Worm (Caenorhabditis elegans) whole organism, L1 larva: Measurements from ENCODE around the gene sel-11.
A peak's percentile ranks its signal among the peaks of the same experiment; 100 is the strongest.

Experiments used
- C16A3.4 ChIP-seq: fragments of 150-350 bp; optimal IDR thresholded peaks from 2 replicates; lab custom pipeline; 2014; ENCODE audit warnings: missing biosample characterization, missing genetic modification characterization
- C34B4.2 ChIP-seq: sonication (generic microtip); optimal IDR thresholded peaks from 2 replicates; lab custom pipeline; 2017; ENCODE audit warnings: mild to moderate bottlenecking, missing genetic modification characterization, missing compliant biosample characterization
- F16B12.6 ChIP-seq: fragments of 150-350 bp; optimal IDR thresholded peaks from 2 replicates; lab custom pipeline; 2014; ENCODE audit warnings: missing biosample characterization, missing genetic modification characterization
- Y116A8C.19 ChIP-seq: sonication (generic microtip); optimal IDR thresholded peaks from 2 replicates; lab custom pipeline; 2016; ENCODE audit warnings: missing compliant biosample characterization, missing genetic modification characterization, borderline replicate concordance
- alr-1 ChIP-seq: fragments of 200-800 bp; sonication (Bioruptor generic); optimal IDR thresholded peaks from 2 replicates; lab custom pipeline; 2018; ENCODE audit warnings: borderline replicate concordance, mild to moderate bottlenecking, missing genetic modification characterization, missing compliant biosample characterization
- aly-2 ChIP-seq: fragments of 150-350 bp; optimal IDR thresholded peaks from 2 replicates; lab custom pipeline; 2014; ENCODE audit warnings: missing biosample characterization, missing genetic modification characterization
- blmp-1 ChIP-seq: fragments of 150-350 bp; optimal IDR thresholded peaks from 2 replicates; lab custom pipeline; 2014; ENCODE audit warnings: missing biosample characterization, missing genetic modification characterization
- ceh-63 ChIP-seq: fragments of 200-800 bp; sonication (Bioruptor generic); optimal IDR thresholded peaks from 2 replicates; lab custom pipeline; 2018; ENCODE audit warnings: mild to moderate bottlenecking, missing genetic modification characterization, missing compliant biosample characterization
- ceh-8 ChIP-seq: fragments of 200-800 bp; sonication (Bioruptor generic); optimal IDR thresholded peaks from 2 replicates; lab custom pipeline; 2018; ENCODE audit warnings: mild to moderate bottlenecking, missing genetic modification characterization, moderate library complexity, missing compliant biosample characterization
- ceh-88 ChIP-seq: fragments of 200-800 bp; sonication (Bioruptor generic); IDR thresholded peaks from 2 replicates; pipeline ENCODE4 v1.3.6; 2022; ENCODE audit warnings: missing genetic modification characterization, missing compliant biosample characterization
- ces-1 ChIP-seq: fragments of 150-350 bp; optimal IDR thresholded peaks from 2 replicates; lab custom pipeline; 2014; ENCODE audit warnings: missing biosample characterization, missing genetic modification reagents, missing genetic modification characterization
- efl-1 ChIP-seq, 4 experiments: fragments of 150-350 bp; optimal IDR thresholded peaks in 3 of 4; peaks in 1 of 4; 1 replicate in 1 of 4; 2 replicates in 3 of 4; lab custom pipeline; 2014; ENCODE audit warnings: missing biosample characterization in 2 of 4, missing genetic modification characterization in 2 of 4, missing genetic modification reagents in 2 of 4
- efl-3 ChIP-seq: fragments of 200-800 bp; sonication (Bioruptor generic); optimal IDR thresholded peaks from 2 replicates; lab custom pipeline; 2018; ENCODE audit warnings: mild to moderate bottlenecking, missing genetic modification characterization, missing compliant biosample characterization
- egl-13 ChIP-seq: sonication (generic microtip); optimal IDR thresholded peaks from 2 replicates; lab custom pipeline; 2016; ENCODE audit warnings: missing genotype, missing genetic modification reagents, missing genetic modification characterization, missing compliant biosample characterization
- egl-27 ChIP-seq, 2 experiments: fragments of 150-350 bp in 1 of 2; sonication (generic microtip); optimal IDR thresholded peaks; 3 replicates each; lab custom pipeline; 2017 to 2018; ENCODE audit warnings: missing biosample characterization in 2 of 2, missing genetic modification characterization in 2 of 2, missing genetic modification reagents in 2 of 2
- elt-2 ChIP-seq: sonication (generic microtip); optimal IDR thresholded peaks from 2 replicates; lab custom pipeline; 2016; ENCODE audit warnings: missing genetic modification characterization, mild to moderate bottlenecking, inconsistent platforms, missing compliant biosample characterization, missing genetic modification reagents
- elt-3 ChIP-seq, 6 experiments: fragments of 150-350 bp in 1 of 6; sonication (generic microtip); optimal IDR thresholded peaks; 2 replicates each; lab custom pipeline; 2017 to 2018; ENCODE audit warnings: missing biosample characterization in 6 of 6, missing genetic modification characterization in 6 of 6, inconsistent platforms in 1 of 6
- ets-5 ChIP-seq: fragments of 200-800 bp; sonication (Bioruptor generic); IDR thresholded peaks from 2 replicates; pipeline ENCODE4 v1.3.6; 2022; ENCODE audit warnings: missing genetic modification characterization, missing compliant biosample characterization
- fkh-10 ChIP-seq: sonication (generic microtip); optimal IDR thresholded peaks from 2 replicates; lab custom pipeline; 2017; ENCODE audit warnings: missing biosample characterization, missing genetic modification reagents, missing genetic modification characterization
- fkh-8 ChIP-seq: sonication (generic microtip); optimal IDR thresholded peaks from 2 replicates; lab custom pipeline; 2016; ENCODE audit warnings: mild to moderate bottlenecking, missing genetic modification characterization, missing compliant biosample characterization
- grh-1 ChIP-seq: fragments of 200-800 bp; sonication (Bioruptor generic); IDR thresholded peaks from 2 replicates; pipeline ENCODE4 v1.3.6; 2022; ENCODE audit warnings: missing genetic modification reagents, missing genetic modification characterization, missing compliant biosample characterization
- hlh-4 ChIP-seq: sonication (generic microtip); optimal IDR thresholded peaks from 2 replicates; lab custom pipeline; 2016; ENCODE audit warnings: mild to moderate bottlenecking, missing genetic modification characterization, missing compliant biosample characterization
- irx-1 ChIP-seq: sonication (generic microtip); optimal IDR thresholded peaks from 2 replicates; lab custom pipeline; 2016; ENCODE audit warnings: missing genetic modification characterization, missing compliant biosample characterization
- isw-1 ChIP-seq: fragments of 200-800 bp; sonication (Bioruptor generic); IDR thresholded peaks from 2 replicates; pipeline ENCODE4 v1.3.6; 2022; ENCODE audit warnings: missing genetic modification characterization, missing compliant biosample characterization
- jun-1 ChIP-seq: fragments of 150-350 bp; optimal IDR thresholded peaks from 2 replicates; lab custom pipeline; 2014; ENCODE audit warnings: missing biosample characterization, missing genetic modification reagents, missing genetic modification characterization
- lin-13 ChIP-seq: fragments of 150-350 bp; optimal IDR thresholded peaks from 2 replicates; lab custom pipeline; 2014; ENCODE audit warnings: missing biosample characterization, missing genetic modification reagents, missing genetic modification characterization
- lin-15B ChIP-seq: fragments of 150-350 bp; sonication (generic microtip); optimal IDR thresholded peaks from 3 replicates; lab custom pipeline; 2014; ENCODE audit warnings: missing biosample characterization, missing genetic modification characterization
- lir-3 ChIP-seq: sonication (generic microtip); optimal IDR thresholded peaks from 2 replicates; lab custom pipeline; 2016; ENCODE audit warnings: mild to moderate bottlenecking, missing genetic modification characterization, moderate library complexity, missing compliant biosample characterization; ENCODE audit not compliant: poor library complexity
- mab-9 ChIP-seq: fragments of 200-800 bp; sonication (Bioruptor generic); IDR thresholded peaks from 2 replicates; pipeline ENCODE4 v1.3.6; 2022; ENCODE audit warnings: missing genetic modification reagents, missing genetic modification characterization, missing compliant biosample characterization
- mef-2 ChIP-seq: fragments of 150-350 bp; optimal IDR thresholded peaks from 2 replicates; lab custom pipeline; 2014; ENCODE audit warnings: missing biosample characterization, missing genetic modification characterization
- nhr-11 ChIP-seq: fragments of 150-350 bp; optimal IDR thresholded peaks from 2 replicates; lab custom pipeline; 2014; ENCODE audit warnings: missing biosample characterization, missing genetic modification characterization
- nhr-19 ChIP-seq: fragments of 200-800 bp; sonication (Bioruptor generic); conservative IDR thresholded peaks from 2 replicates; pipeline ENCODE4 v1.3.6; 2022; ENCODE audit warnings: missing genetic modification characterization, missing compliant biosample characterization
- nhr-237 ChIP-seq: fragments of 150-350 bp; optimal IDR thresholded peaks from 2 replicates; lab custom pipeline; 2014; ENCODE audit warnings: missing biosample characterization, missing genetic modification characterization
- nhr-28 ChIP-seq: fragments of 150-350 bp; optimal IDR thresholded peaks from 2 replicates; lab custom pipeline; 2014; ENCODE audit warnings: missing biosample characterization, missing genetic modification characterization
- nhr-47 ChIP-seq: sonication (generic microtip); optimal IDR thresholded peaks from 2 replicates; lab custom pipeline; 2016; ENCODE audit warnings: mild to moderate bottlenecking, missing genetic modification characterization, moderate library complexity, missing compliant biosample characterization
- nhr-76 ChIP-seq: sonication (generic microtip); optimal IDR thresholded peaks from 2 replicates; lab custom pipeline; 2017; ENCODE audit warnings: missing biosample characterization, missing genetic modification characterization
- nhr-77 ChIP-seq: fragments of 150-350 bp; optimal IDR thresholded peaks from 2 replicates; lab custom pipeline; 2014; ENCODE audit warnings: missing biosample characterization, missing genetic modification characterization
- nhr-85 ChIP-seq: sonication (generic microtip); peaks from one replicate; lab custom pipeline; 2016; ENCODE audit warnings: missing genetic modification characterization, inconsistent platforms, missing compliant biosample characterization
- nhr-90 ChIP-seq: sonication (generic microtip); optimal IDR thresholded peaks from 2 replicates; lab custom pipeline; 2016; ENCODE audit warnings: mild to moderate bottlenecking, missing genetic modification characterization, missing compliant biosample characterization; ENCODE audit not compliant: poor library complexity
- pag-3 ChIP-seq: sonication (generic microtip); optimal IDR thresholded peaks from 2 replicates; lab custom pipeline; 2017; ENCODE audit warnings: missing genetic modification characterization, mild to moderate bottlenecking, missing compliant biosample characterization, antibody characterized with exemption, borderline replicate concordance; ENCODE audit not compliant: insufficient read depth
- snu-23 ChIP-seq: sonication (generic microtip); optimal IDR thresholded peaks from 2 replicates; lab custom pipeline; 2016; ENCODE audit warnings: missing genetic modification characterization, missing compliant biosample characterization
- sox-4 ChIP-seq: sonication (generic microtip); optimal IDR thresholded peaks from 2 replicates; lab custom pipeline; 2016; ENCODE audit warnings: missing genetic modification characterization, missing compliant biosample characterization
- swsn-7 ChIP-seq: sonication (generic microtip); optimal IDR thresholded peaks from 2 replicates; lab custom pipeline; 2016; ENCODE audit warnings: missing genetic modification characterization, missing compliant biosample characterization
- tlp-1 ChIP-seq: fragments of 150-350 bp; optimal IDR thresholded peaks from 2 replicates; lab custom pipeline; 2014; ENCODE audit warnings: missing biosample characterization, missing genetic modification characterization
- unc-130 ChIP-seq: fragments of 150-350 bp; optimal IDR thresholded peaks from 2 replicates; lab custom pipeline; 2017; ENCODE audit warnings: missing biosample characterization, missing genetic modification characterization, inconsistent platforms
- unc-30 ChIP-seq: sonication (generic microtip); optimal IDR thresholded peaks from 2 replicates; lab custom pipeline; 2017; ENCODE audit warnings: missing biosample characterization, missing genetic modification characterization
- vab-15 ChIP-seq: sonication (generic microtip); optimal IDR thresholded peaks from 2 replicates; lab custom pipeline; 2017; ENCODE audit warnings: missing genotype, mild to moderate bottlenecking, missing genetic modification characterization, missing compliant biosample characterization
- ztf-11 ChIP-seq, 2 experiments: sonication (generic microtip); optimal IDR thresholded peaks; 2 replicates each; lab custom pipeline; 2016 to 2017; ENCODE audit warnings: missing genetic modification characterization in 2 of 2, missing biosample characterization in 1 of 2, missing compliant biosample characterization in 1 of 2

sel-11 gene

ce11 chrV:11802508-11802907, 35.4 kb downstream of the sel-11 start (continued):
- TF ChIP-seq egl-27 (tag; optimal IDR thresholded peaks at IDR 0.05; lab: Kevin White, UChicago) = peak in 1 of 2 experiments; percentile 60
- peak; percentile 48 for TF ChIP-seq C16A3.4 (tag; lab: Kevin White, UChicago)
- peak; percentile 19 for TF ChIP-seq swsn-7
- TF ChIP-seq fkh-10 (GFP tag; lab: Kevin White, UChicago) = no peak
- TF ChIP-seq efl-3 = no peak
- no peak for TF ChIP-seq ets-5 (GFP tag; lab: Robert Waterston, UW)
- TF ChIP-seq nhr-77 (tag; lab: Kevin White, UChicago) = peak; percentile 45
- no peak for TF ChIP-seq ceh-63
- no peak for TF ChIP-seq egl-13 (tag; lab: Kevin White, UChicago)
- peak; percentile 81 for TF ChIP-seq nhr-19 (GFP tag; lab: Robert Waterston, UW)
- peak; percentile 98 for TF ChIP-seq blmp-1
- no peak for TF ChIP-seq lir-3 (tag; lab: Kevin White, UChicago)
- peak; percentile 86 for TF ChIP-seq unc-130 (tag; lab: Kevin White, UChicago)
- no peak for TF ChIP-seq mef-2
- no peak for TF ChIP-seq aly-2 (tag; lab: Kevin White, UChicago)
- no peak for TF ChIP-seq irx-1 (tag; lab: Kevin White, UChicago)
- TF ChIP-seq nhr-85 (tag; lab: Kevin White, UChicago) = peak; percentile 99
- no peak for TF ChIP-seq Y116A8C.19 (tag; lab: Kevin White, UChicago)
- TF ChIP-seq lin-13 (GFP tag; lab: Kevin White, UChicago) = peak; percentile 11
- no peak for TF ChIP-seq ceh-88 (GFP tag; lab: Robert Waterston, UW)
- TF ChIP-seq C34B4.2 (tag; lab: Kevin White, UChicago) = no peak
- peak; percentile 77 for TF ChIP-seq snu-23
- no peak for TF ChIP-seq vab-15 (tag; lab: Kevin White, UChicago)
- TF ChIP-seq isw-1 (GFP tag; lab: Robert Waterston, UW) = no peak
- no peak for TF ChIP-seq ces-1 (GFP tag; lab: Kevin White, UChicago)
- TF ChIP-seq elt-2 (tag; lab: Kevin White, UChicago) = no peak
- no peak for TF ChIP-seq nhr-28 (tag; lab: Kevin White, UChicago)
- no peak for TF ChIP-seq nhr-11 (tag; lab: Kevin White, UChicago)

- no peak for TF ChIP-seq alr-1 (tag; lab: Kevin White, UChicago)
- no peak for TF ChIP-seq ceh-63
- TF ChIP-seq F16B12.6 (tag; lab: Kevin White, UChicago) = no peak
- no peak for TF ChIP-seq nhr-77 (tag; lab: Kevin White, UChicago)
- TF ChIP-seq fkh-8 (tag; lab: Kevin White, UChicago) = no peak
- TF ChIP-seq Y116A8C.19 (tag; lab: Kevin White, UChicago) = no peak
- no peak for TF ChIP-seq pag-3 (tag; lab: Kevin White, UChicago)
- no peak for TF ChIP-seq nhr-76
- peak; percentile 62 for TF ChIP-seq nhr-19 (GFP tag; lab: Robert Waterston, UW)
- TF ChIP-seq unc-30 (tag; lab: Kevin White, UChicago) = no peak
- TF ChIP-seq isw-1 (GFP tag; lab: Robert Waterston, UW) = no peak
- no peak for TF ChIP-seq egl-13 (tag; lab: Kevin White, UChicago)
- TF ChIP-seq vab-15 (tag; lab: Kevin White, UChicago) = no peak
- TF ChIP-seq nhr-47 (tag; lab: Kevin White, UChicago) = peak; percentile 49
- TF ChIP-seq grh-1 = 0 out of 2 replicates have a peak, but pooled peaks have one; percentile 24
- peak; percentile 44 for TF ChIP-seq ceh-8 (GFP tag; lab: Kevin White, UChicago)
- no peak for TF ChIP-seq C34B4.2 (tag; lab: Kevin White, UChicago)
- no peak for TF ChIP-seq lin-15B
- TF ChIP-seq sox-4 (tag; lab: Kevin White, UChicago) = no peak
- TF ChIP-seq hlh-4 = no peak
- TF ChIP-seq lin-13 (GFP tag; lab: Kevin White, UChicago) = no peak
- TF ChIP-seq nhr-28 (tag; lab: Kevin White, UChicago) = no peak
- no peak for TF ChIP-seq C16A3.4 (tag; lab: Kevin White, UChicago)
- peak; percentile 32 for TF ChIP-seq nhr-90
- TF ChIP-seq jun-1 (tag; lab: Kevin White, UChicago) = no peak
- TF ChIP-seq elt-2 (tag; lab: Kevin White, UChicago) = no peak
- no peak for TF ChIP-seq tlp-1 (tag; lab: Kevin White, UChicago)
- TF ChIP-seq ets-5 (GFP tag; lab: Robert Waterston, UW) = no peak
- no peak for TF ChIP-seq ztf-11 (tag; optimal IDR thresholded peaks at IDR 0.05; lab: Kevin White, UChicago)
- TF ChIP-seq elt-3 (tag; optimal IDR thresholded peaks at IDR 0.05; lab: Kevin White, UChicago) = peak in 4 of 6 experiments; percentile 24 to 33 (median 26)
- no peak for TF ChIP-seq nhr-237 (tag; lab: Kevin White, UChicago)
- no peak for TF ChIP-seq efl-1 (optimal IDR thresholded peaks at IDR 0.05; lab: Kevin White, UChicago)
- TF ChIP-seq efl-1 (GFP tag; optimal IDR thresholded peaks at IDR 0.05 in 1 of 2; lab: Kevin White, UChicago) = peak in 1 of 2 experiments; percentile 79
- no peak for TF ChIP-seq mab-9
Observed at ce11 chrV:11803518-11803994, 36.4 kb downstream of the sel-11 start.
